Worm (Caenorhabditis elegans): ENCODE results near the gene F14H12.3.
"Not testable (repeated sequence)": the region's sequence is repeated elsewhere in the genome, so short reads cannot be mapped to it uniquely, and the experiment has no call there.

The F14H12.3 gene

ce11 chrX:4322847-4323455 is 21.1 kb upstream of the F14H12.3 start:
- TF ChIP-seq ces-1 (GFP tag; optimal IDR thresholded peaks at IDR 0.05) = peak; percentile 41
- TF ChIP-seq hlh-1 (tag; optimal IDR thresholded peaks at IDR 0.05) = no peak
- TF ChIP-seq sptf-1 (tag; optimal IDR thresholded peaks at IDR 0.05) = no peak
- TF ChIP-seq mls-2 (tag; optimal IDR thresholded peaks at IDR 0.05) = no peak
- TF ChIP-seq cnd-1 (tag; optimal IDR thresholded peaks at IDR 0.05) = no peak
- no peak for TF ChIP-seq nhr-237 (tag; optimal IDR thresholded peaks at IDR 0.05)

- no peak for TF ChIP-seq cnd-1 (tag; optimal IDR thresholded peaks at IDR 0.05)
- no peak for TF ChIP-seq tbx-8 (GFP tag; optimal IDR thresholded peaks at IDR 0.05)
- no peak for TF ChIP-seq bed-3 (GFP tag; optimal IDR thresholded peaks at IDR 0.05)
- no peak for TF ChIP-seq snpc-4 (tag; optimal IDR thresholded peaks at IDR 0.05)
- no peak for TF ChIP-seq ceh-39 (tag; optimal IDR thresholded peaks at IDR 0.05)
- TF ChIP-seq nhr-12 (tag; optimal IDR thresholded peaks at IDR 0.05) = no peak
- TF ChIP-seq M03D4.4 (tag; optimal IDR thresholded peaks at IDR 0.05) = no peak
These were observed 15.2 kb upstream of the F14H12.3 start, which contains the start of gene C24A8.5 for ce11 chrX:4328816-4329215. Gene C24A8.5 (minus strand): TSS chrX:4328916.

ce11 chrX:4332305-4332704 is 11.7 kb upstream of the F14H12.3 start, which contains the start of gene C24A8.6:
Gene C24A8.6 (minus strand): TSS chrX:4332405.
- not testable (repeated sequence) for TF ChIP-seq ham-2 (GFP tag; optimal IDR thresholded peaks at IDR 0.05); sptf-1 (tag; optimal IDR thresholded peaks at IDR 0.05); elt-1 (tag; optimal IDR thresholded peaks at IDR 0.05; ENCODE audit: borderline replicate concordance, insufficient read depth)

- TF ChIP-seq ceh-39, ztf-11, zip-8 (tag; optimal IDR thresholded peaks at IDR 0.05): not testable (repeated sequence)
These were observed 8.1 kb upstream of the F14H12.3 start, which contains the start of gene cst-2 for ce11 chrX:4335950-4336349. Gene cst-2 (minus strand): TSS chrX:4336050.

ce11 chrX:4339332-4339731 is 4.7 kb upstream of the F14H12.3 start, which contains the start of gene cst-1:
Gene cst-1 (plus strand): TSS chrX:4339632.
- TF ChIP-seq unc-120 (tag; optimal IDR thresholded peaks at IDR 0.05; ENCODE audit: poor library complexity, severe bottlenecking); unc-62 (GFP tag; optimal IDR thresholded peaks at IDR 0.05); ceh-43 (GFP tag; optimal IDR thresholded peaks at IDR 0.05): not testable (repeated sequence)

ce11 chrX:4342730-4343129 is 1.3 kb upstream of the F14H12.3 start:
- TF ChIP-seq M03D4.4 (tag; optimal IDR thresholded peaks at IDR 0.05) (no peak), mep-1 (tag; optimal IDR thresholded peaks at IDR 0.05) (no peak), ceh-83 (GFP tag; optimal IDR thresholded peaks at IDR 0.05) (no peak), pha-4 (tag; optimal IDR thresholded peaks at IDR 0.05) (no peak), drap-1 (GFP tag; optimal IDR thresholded peaks at IDR 0.05) (no peak), nhr-237 (tag; optimal IDR thresholded peaks at IDR 0.05) (no peak), sem-2 (GFP tag; optimal IDR thresholded peaks at IDR 0.05) (no peak), unc-120 (tag; optimal IDR thresholded peaks at IDR 0.05; ENCODE audit: poor library complexity, severe bottlenecking) (no peak), nhr-28 (tag; optimal IDR thresholded peaks at IDR 0.05) (no peak), lin-32 (GFP tag; optimal IDR thresholded peaks at IDR 0.05) (no peak), ceh-39 (tag; optimal IDR thresholded peaks at IDR 0.05) (no peak), lsy-2 (tag; optimal IDR thresholded peaks at IDR 0.05) (no peak), unc-39 (tag; optimal IDR thresholded peaks at IDR 0.05) (no peak), ces-1 (GFP tag; optimal IDR thresholded peaks at IDR 0.05) (no peak), lin-13 (tag; optimal IDR thresholded peaks at IDR 0.05) (no peak), bed-3 (GFP tag; optimal IDR thresholded peaks at IDR 0.05) (no peak)
